Worm (Caenorhabditis elegans) whole organism, L2 larva: Measurements from ENCODE around the gene C03B1.5.

Experiments used
- C34F6.9 ChIP-seq: fragments of 150-350 bp; optimal IDR thresholded peaks from 2 replicates; lab custom pipeline; 2014; ENCODE audit warnings: missing biosample characterization, missing genetic modification characterization
- R02D3.7 ChIP-seq: fragments of 150-350 bp; optimal IDR thresholded peaks from 2 replicates; lab custom pipeline; 2014; ENCODE audit warnings: missing biosample characterization, missing genetic modification characterization
- aly-2 ChIP-seq: fragments of 150-350 bp; optimal IDR thresholded peaks from 2 replicates; lab custom pipeline; 2014; ENCODE audit warnings: missing biosample characterization, missing genetic modification characterization
- dmd-4 ChIP-seq: sonication (generic microtip); optimal IDR thresholded peaks from 2 replicates; lab custom pipeline; 2017; ENCODE audit warnings: missing biosample characterization, missing genetic modification characterization
- elt-1 ChIP-seq: fragments of 150-350 bp; optimal IDR thresholded peaks from 2 replicates; lab custom pipeline; 2014; ENCODE audit warnings: missing biosample characterization, missing genetic modification characterization
- lin-13 ChIP-seq: fragments of 150-350 bp; optimal IDR thresholded peaks from 2 replicates; lab custom pipeline; 2014; ENCODE audit warnings: missing biosample characterization, missing genetic modification reagents, missing genetic modification characterization
- mdl-1 ChIP-seq, 2 experiments: fragments of 150-350 bp in 1 of 2; sonication (generic microtip) in 1 of 2; optimal IDR thresholded peaks; 2 replicates each; lab custom pipeline; 2017; ENCODE audit warnings: missing biosample characterization in 2 of 2, missing genetic modification characterization in 2 of 2
- nhr-77 ChIP-seq: fragments of 150-350 bp; optimal IDR thresholded peaks from 2 replicates; lab custom pipeline; 2014; ENCODE audit warnings: missing biosample characterization, missing genetic modification characterization
- skn-1 ChIP-seq: sonication (generic microtip); optimal IDR thresholded peaks from 2 replicates; lab custom pipeline; 2017; ENCODE audit warnings: missing biosample characterization, missing genetic modification characterization
- snpc-4 ChIP-seq: fragments of 150-350 bp; optimal IDR thresholded peaks from 2 replicates; lab custom pipeline; 2014; ENCODE audit warnings: missing biosample characterization, missing genetic modification characterization
- unc-62 ChIP-seq: fragments of 150-350 bp; optimal IDR thresholded peaks from 2 replicates; lab custom pipeline; 2014; ENCODE audit warnings: missing biosample characterization, missing genetic modification reagents, missing genetic modification characterization

DNA sequence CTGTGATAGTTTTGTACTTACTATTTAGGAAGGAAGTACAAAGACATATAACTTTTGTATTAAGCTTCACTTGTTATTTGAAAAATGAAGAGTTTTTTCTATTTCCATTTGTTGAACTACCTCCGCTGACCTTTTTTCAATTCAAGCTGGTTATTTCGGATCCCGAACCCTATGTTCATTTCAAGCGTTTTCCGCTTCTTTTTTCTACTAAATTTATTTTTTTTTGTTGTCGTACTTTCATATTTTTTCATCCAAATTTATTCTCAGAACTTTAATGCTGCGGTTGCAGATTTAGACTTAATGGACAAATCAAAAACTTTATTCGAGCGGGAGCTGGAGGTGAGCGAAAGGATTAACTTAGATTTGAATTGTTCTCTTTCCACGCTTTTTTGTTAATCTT, 5.4 kb upstream of the C03B1.5 start, which contains the start of gene C03B1.6:
- TF ChIP-seq lin-13 (GFP tag; lab: Kevin White, UChicago) (no peak), R02D3.7 (no peak), nhr-77 (tag; lab: Kevin White, UChicago) (no peak), aly-2 (tag; lab: Kevin White, UChicago) (no peak), C34F6.9 (tag; lab: Kevin White, UChicago) (no peak), unc-62 (no peak), skn-1 (tag; lab: Kevin White, UChicago) (no peak), snpc-4 (no peak), dmd-4 (no peak), elt-1 (tag; lab: Kevin White, UChicago) (no peak), mdl-1 (tag; optimal IDR thresholded peaks at IDR 0.05; lab: Kevin White, UChicago) (no peak)
